Worm (Caenorhabditis elegans) whole organism, early embryonic: ENCODE data around the gene fbxc-22.

Experiments used
- ama-1 ChIP-seq: fragments of 150-350 bp; optimal IDR thresholded peaks from 2 replicates; lab custom pipeline; 2014
- ets-7 ChIP-seq: sonication (generic microtip); optimal IDR thresholded peaks from 2 replicates; lab custom pipeline; 2016; ENCODE audit warnings: missing genotype, missing genetic modification characterization, missing compliant biosample characterization
- flt-1 ChIP-seq: fragments of 200-800 bp; sonication (Bioruptor generic); IDR thresholded peaks from 2 replicates; pipeline ENCODE4 v1.3.6; 2022; ENCODE audit warnings: missing genetic modification characterization, missing compliant biosample characterization
- tbx-37 ChIP-seq: fragments of 200-800 bp; sonication (Bioruptor generic); conservative IDR thresholded peaks from 2 replicates; pipeline ENCODE4 v1.3.6; 2022; ENCODE audit warnings: missing genetic modification reagents, missing genetic modification characterization, missing compliant biosample characterization

DNA sequence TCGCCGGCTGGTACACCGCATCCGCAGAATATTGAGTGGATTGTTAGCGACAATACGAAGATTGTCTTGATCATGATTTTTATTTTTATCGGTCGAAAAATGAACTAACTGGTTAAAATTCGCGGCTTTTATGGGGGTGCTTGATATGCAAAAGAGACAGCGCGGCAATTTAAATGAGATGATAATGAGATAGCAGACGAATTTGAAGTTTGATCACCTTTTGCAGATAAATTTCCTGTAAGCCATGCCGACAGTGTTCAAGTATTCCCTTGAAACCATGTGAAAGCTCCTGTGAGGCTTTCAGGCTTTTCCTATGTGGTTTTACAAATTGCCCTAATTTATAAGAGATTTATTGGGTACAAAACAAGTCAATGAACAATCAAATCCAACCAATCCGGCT lies 44.7 kb downstream of the fbxc-22 start, which contains the start of gene ZC204.17:
- no peak for TF ChIP-seq ets-7 (tag; lab: Kevin White, UChicago)
- no peak for TF ChIP-seq ama-1 (lab: Kevin White, UChicago)
- TF ChIP-seq flt-1 (GFP tag; lab: Robert Waterston, UW): no peak
- no peak for TF ChIP-seq tbx-37
